Worm (Caenorhabditis elegans): ENCODE results near the gene Y116A8C.9.
A peak's percentile ranks its signal among the peaks of the same experiment; 100 is the strongest.

Gene Y116A8C.9

ce11 chrIV:16946746-16947145 lies at the start of gene Y116A8C.9, which contains the start of gene arf-6:
TSS of gene Y116A8C.9 (minus strand) at chrIV:16946800.
TSS of gene arf-6 (plus strand) at chrIV:16947120.
- TF ChIP-seq sdc-2 (tag; optimal IDR thresholded peaks at IDR 0.05) (no peak), lin-11 (tag; optimal IDR thresholded peaks at IDR 0.05) (no peak), pat-9 (tag; optimal IDR thresholded peaks at IDR 0.05) (peak; percentile 53), madf-2 (tag; optimal IDR thresholded peaks at IDR 0.05) (peak; percentile 27), fax-1 (tag; optimal IDR thresholded peaks at IDR 0.05) (peak; percentile 44), ceh-6 (GFP tag; optimal IDR thresholded peaks at IDR 0.05) (no peak), ceh-9 (tag; optimal IDR thresholded peaks at IDR 0.05) (no peak), pros-1 (tag; optimal IDR thresholded peaks at IDR 0.05) (no peak), ceh-18 (tag; optimal IDR thresholded peaks at IDR 0.05) (no peak), hlh-30 (tag; optimal IDR thresholded peaks at IDR 0.05; ENCODE audit: insufficient read depth) (peak; percentile 48), che-1 (tag; optimal IDR thresholded peaks at IDR 0.05) (peak; percentile 29), hlh-8 (tag; optimal IDR thresholded peaks at IDR 0.05) (peak; percentile 22), dmd-4 (tag; optimal IDR thresholded peaks at IDR 0.05; ENCODE audit: borderline replicate concordance) (peak; percentile 18), ref-2 (tag; optimal IDR thresholded peaks at IDR 0.05) (peak; percentile 1), zip-5 (tag; optimal IDR thresholded peaks at IDR 0.05) (peak; percentile 43), pag-3 (tag; optimal IDR thresholded peaks at IDR 0.05; ENCODE audit: borderline replicate concordance) (no peak), hlh-15 (tag; optimal IDR thresholded peaks at IDR 0.05) (peak; percentile 46), gmeb-2 (tag; optimal IDR thresholded peaks at IDR 0.05) (peak; percentile 56), pqm-1 (tag; optimal IDR thresholded peaks at IDR 0.05) (no peak), dve-1 (tag; optimal IDR thresholded peaks at IDR 0.05) (no peak), ceh-45 (GFP tag; IDR thresholded peaks at IDR 0.05) (no peak), ceh-30 (tag; optimal IDR thresholded peaks at IDR 0.05) (no peak), npax-4 (tag; optimal IDR thresholded peaks at IDR 0.05) (peak; percentile 6), odd-2 (tag; optimal IDR thresholded peaks at IDR 0.05) (no peak), K09A11.1 (tag; optimal IDR thresholded peaks at IDR 0.05; ENCODE audit: insufficient read depth) (peak; percentile 48), unc-55 (GFP tag; optimal IDR thresholded peaks at IDR 0.05) (no peak), mec-3 (tag; optimal IDR thresholded peaks at IDR 0.05; ENCODE audit: borderline replicate concordance) (no peak), sox-4 (tag; optimal IDR thresholded peaks at IDR 0.05) (peak; percentile 68), ceh-24 (tag; optimal IDR thresholded peaks at IDR 0.05) (no peak), tbx-2 (tag; optimal IDR thresholded peaks at IDR 0.05) (peak; percentile 42), ceh-19 (GFP tag; optimal IDR thresholded peaks at IDR 0.05) (peak; percentile 68), elt-4 (tag; optimal IDR thresholded peaks at IDR 0.05) (no peak), ets-4 (tag; optimal IDR thresholded peaks at IDR 0.05) (no peak), unc-42 (tag; optimal IDR thresholded peaks at IDR 0.05) (peak; percentile 58), ceh-2 (tag; optimal IDR thresholded peaks at IDR 0.05) (peak; percentile 56), K02D7.2 (tag; optimal IDR thresholded peaks at IDR 0.05) (peak; percentile 54), syd-9 (tag; optimal IDR thresholded peaks at IDR 0.05) (peak; percentile 18), hlh-13 (GFP tag; optimal IDR thresholded peaks at IDR 0.05) (peak; percentile 7), lim-6 (tag; optimal IDR thresholded peaks at IDR 0.05) (peak; percentile 41), hlh-6 (tag; optimal IDR thresholded peaks at IDR 0.05) (no peak), Y22D7AL.16 (tag; optimal IDR thresholded peaks at IDR 0.05) (peak; percentile 45), ztf-16 (tag; optimal IDR thresholded peaks at IDR 0.05) (peak; percentile 54), sox-2 (GFP tag; IDR thresholded peaks at IDR 0.05) (no peak), unc-3 (GFP tag; conservative IDR thresholded peaks at IDR 0.05) (no peak), unc-3 (tag; optimal IDR thresholded peaks at IDR 0.05) (peak; percentile 53), rnt-1 (tag; optimal IDR thresholded peaks at IDR 0.05) (peak; percentile 24), C08G9.2 (tag; optimal IDR thresholded peaks at IDR 0.05) (peak; percentile 22), ceh-14 (tag; optimal IDR thresholded peaks at IDR 0.05) (peak; percentile 32), fkh-6 (tag; optimal IDR thresholded peaks at IDR 0.05) (no peak), tbx-7 (tag; optimal IDR thresholded peaks at IDR 0.05) (peak; percentile 36), ceh-31 (tag; optimal IDR thresholded peaks at IDR 0.05) (peak; percentile 61), ceh-48 (tag; optimal IDR thresholded peaks at IDR 0.05) (peak; percentile 92), ceh-22 (tag; optimal IDR thresholded peaks at IDR 0.05) (no peak), ceh-34 (tag; optimal IDR thresholded peaks at IDR 0.05) (peak; percentile 59)
